Worm (Caenorhabditis elegans) whole organism, dauer: Measurements from ENCODE around the gene ZK856.5.

Experiments
- unc-62 ChIP-seq: sonication (generic microtip); optimal IDR thresholded peaks from 2 replicates; lab custom pipeline; 2017; ENCODE audit warnings: missing biosample characterization, missing genetic modification reagents, missing genetic modification characterization

The ZK856.5 gene

ce11 chrV:10212027-10212426 is 22.1 kb upstream of the ZK856.5 start, which contains the start of gene zhit-3:
Gene zhit-3 (minus strand): TSS chrV:10212127.
- TF ChIP-seq unc-62 (GFP tag; lab: Kevin White, UChicago), result no peak

- TF ChIP-seq unc-62 (GFP tag; lab: Kevin White, UChicago), result no peak
Observed at ce11 chrV:10210244-10210643, 20.3 kb upstream of the ZK856.5 start, which contains the start of gene tftc-3. Gene tftc-3 (minus strand): TSS chrV:10210344.

ce11 chrV:10206502-10206901 is 16.6 kb upstream of the ZK856.5 start, which contains the start of gene rpc-25:
Gene rpc-25 (minus strand): TSS chrV:10206602.
- no peak for TF ChIP-seq unc-62 (GFP tag; lab: Kevin White, UChicago)

- no peak for TF ChIP-seq unc-62 (GFP tag; lab: Kevin White, UChicago)
Observed at ce11 chrV:10205483-10205882, 15.6 kb upstream of the ZK856.5 start, which contains the start of gene ZK856.16. Gene ZK856.16 (minus strand): TSS chrV:10205583.

- no peak for TF ChIP-seq unc-62 (GFP tag; lab: Kevin White, UChicago)
Observed at ce11 chrV:10204863-10205338, 15.0 kb upstream of the ZK856.5 start, which contains the start of the genes ZK856.19 and ZK856.11. Gene ZK856.19 (minus strand): TSS chrV:10204913. Gene ZK856.11 (minus strand): TSS chrV:10204938.

- no peak for TF ChIP-seq unc-62 (GFP tag; lab: Kevin White, UChicago)
Observed at ce11 chrV:10203435-10204009, 13.6 kb upstream of the ZK856.5 start, which contains the start of gene chpf-1. Gene chpf-1 (minus strand): TSS chrV:10203485.

ce11 chrV:10202340-10202739 is 12.4 kb upstream of the ZK856.5 start:
- TF ChIP-seq unc-62 (GFP tag; lab: Kevin White, UChicago), result no peak

ce11 chrV:10201913-10202312 is 12.0 kb upstream of the ZK856.5 start, which contains the start of gene ZK856.7:
Gene ZK856.7 (plus strand): TSS chrV:10202098.
- no peak for TF ChIP-seq unc-62 (GFP tag; lab: Kevin White, UChicago)

- no peak for TF ChIP-seq unc-62 (GFP tag; lab: Kevin White, UChicago)
Observed at ce11 chrV:10198386-10198785, 8.5 kb upstream of the ZK856.5 start, which contains the start of gene ZK856.6. Gene ZK856.6 (plus strand): TSS chrV:10198686.

- TF ChIP-seq unc-62 (GFP tag; lab: Kevin White, UChicago), result no peak
Observed at ce11 chrV:10191242-10191641, 1.3 kb upstream of the ZK856.5 start.

- no peak for TF ChIP-seq unc-62 (GFP tag; lab: Kevin White, UChicago)
Observed at ce11 chrV:10185719-10186118, 4.2 kb downstream of the ZK856.5 start, which contains the start of gene ZK856.18. Gene ZK856.18 (minus strand): TSS chrV:10186007.

ce11 chrV:10183810-10184209 is 6.1 kb downstream of the ZK856.5 start:
- TF ChIP-seq unc-62 (GFP tag; lab: Kevin White, UChicago), result no peak

ce11 chrV:10182984-10183383 is 6.9 kb downstream of the ZK856.5 start, which contains the start of gene ZK856.4:
Gene ZK856.4 (plus strand): TSS chrV:10183284.
- TF ChIP-seq unc-62 (GFP tag; lab: Kevin White, UChicago), result no peak

ce11 chrV:10179235-10179634 is 10.7 kb downstream of the ZK856.5 start, which contains the start of gene cul-5:
Gene cul-5 (plus strand): TSS chrV:10179535.
- no peak for TF ChIP-seq unc-62 (GFP tag; lab: Kevin White, UChicago)

ce11 chrV:10178166-10178565 is 11.8 kb downstream of the ZK856.5 start:
- no peak for TF ChIP-seq unc-62 (GFP tag; lab: Kevin White, UChicago)

- TF ChIP-seq unc-62 (GFP tag; lab: Kevin White, UChicago), result no peak
Observed at ce11 chrV:10174632-10175075, 15.3 kb downstream of the ZK856.5 start.
